Fruit fly (Drosophila melanogaster) whole organism, embryonic: Measurements from ENCODE around the gene CG5377.

ENCODE experiments used
- CG10462 ChIP-seq: fragments of 200-800 bp; sonication (Bioruptor generic); optimal IDR thresholded peaks from 2 replicates; lab custom pipeline; 2016; ENCODE audit warnings: missing biosample characterization, missing genetic modification characterization
- CG10979 ChIP-seq: fragments of 200-800 bp; sonication (Bioruptor generic); optimal IDR thresholded peaks from 2 replicates; lab custom pipeline; 2018; ENCODE audit warnings: missing biosample characterization, mild to moderate bottlenecking, missing genetic modification characterization, moderate library complexity
- CG12659 ChIP-seq: fragments of 200-800 bp; sonication (Bioruptor generic); optimal IDR thresholded peaks from 3 replicates; lab custom pipeline; 2017; ENCODE audit warnings: mild to moderate bottlenecking, missing biosample characterization, missing genetic modification reagents, missing genetic modification characterization
- CG13123 ChIP-seq: fragments of 200-800 bp; sonication (Bioruptor generic); optimal IDR thresholded peaks from 2 replicates; lab custom pipeline; 2016; ENCODE audit warnings: missing biosample characterization, missing genetic modification characterization
- CG13296 ChIP-seq: fragments of 200-800 bp; sonication (Bioruptor generic); optimal IDR thresholded peaks from 3 replicates; lab custom pipeline; 2018; ENCODE audit warnings: missing biosample characterization, mild to moderate bottlenecking, missing genetic modification characterization
- CG14667 ChIP-seq: fragments of 200-800 bp; sonication (Bioruptor generic); IDR thresholded peaks from 2 replicates; pipeline ENCODE4 v1.3.6; 2022; ENCODE audit warnings: missing biosample characterization, missing genetic modification characterization
- CG15514 ChIP-seq: fragments of 200-800 bp; sonication (Bioruptor generic); optimal IDR thresholded peaks from 3 replicates; lab custom pipeline; 2017; ENCODE audit warnings: missing biosample characterization, missing genetic modification characterization, mild to moderate bottlenecking, moderate library complexity, missing genetic modification reagents
- CG1602 ChIP-seq: fragments of 200-800 bp; sonication (Bioruptor generic); optimal IDR thresholded peaks from 3 replicates; lab custom pipeline; 2016; ENCODE audit warnings: missing biosample characterization, missing genetic modification characterization
- CG18262 ChIP-seq: fragments of 200-800 bp; optimal IDR thresholded peaks from 3 replicates; lab custom pipeline; 2019; ENCODE audit warnings: missing biosample characterization, mild to moderate bottlenecking, missing genetic modification characterization, moderate library complexity
- CG2120 ChIP-seq: fragments of 200-800 bp; sonication (Bioruptor generic); optimal IDR thresholded peaks from 3 replicates; lab custom pipeline; 2016; ENCODE audit warnings: missing biosample characterization, missing genetic modification characterization
- CG2678 ChIP-seq: fragments of 200-800 bp; sonication (Bioruptor generic); optimal IDR thresholded peaks from 3 replicates; lab custom pipeline; 2019; ENCODE audit warnings: missing biosample characterization, mild to moderate bottlenecking, missing genetic modification characterization, moderate library complexity
- CG32767 ChIP-seq: fragments of 200-800 bp; sonication (Bioruptor generic); IDR thresholded peaks from 2 replicates; pipeline ENCODE4 v1.3.6; 2022; ENCODE audit warnings: missing biosample characterization, missing genetic modification characterization
- CG3281 ChIP-seq: fragments of 200-800 bp; sonication (Bioruptor generic); optimal IDR thresholded peaks from 3 replicates; lab custom pipeline; 2017; ENCODE audit warnings: missing biosample characterization, mild to moderate bottlenecking, missing genetic modification characterization
- CG34376 ChIP-seq: fragments of 200-800 bp; sonication (Bioruptor generic); optimal IDR thresholded peaks from 2 replicates; lab custom pipeline; 2018; ENCODE audit warnings: missing biosample characterization, mild to moderate bottlenecking, missing genetic modification characterization
- CG6654 ChIP-seq: fragments of 200-800 bp; sonication (Bioruptor generic); optimal IDR thresholded peaks from 2 replicates; lab custom pipeline; 2017; ENCODE audit warnings: missing biosample characterization, mild to moderate bottlenecking, missing genetic modification characterization
- CG6791 ChIP-seq: fragments of 200-800 bp; sonication (Bioruptor generic); IDR thresholded peaks from 3 replicates; pipeline ENCODE4 v1.3.6; 2022; ENCODE audit warnings: missing biosample characterization, missing genetic modification characterization; ENCODE audit not compliant: partially characterized antibody
- CG9727 ChIP-seq: fragments of 200-800 bp; sonication (Bioruptor generic); optimal IDR thresholded peaks from 3 replicates; lab custom pipeline; 2017; ENCODE audit warnings: missing biosample characterization, mild to moderate bottlenecking, missing genetic modification characterization
- Chrac-16 ChIP-seq: fragments of 200-800 bp; sonication (Bioruptor generic); optimal IDR thresholded peaks from 3 replicates; lab custom pipeline; 2016; ENCODE audit warnings: missing biosample characterization, missing genetic modification characterization
- Doc2 ChIP-seq: fragments of 200-800 bp; sonication (Bioruptor generic); IDR thresholded peaks from 2 replicates; pipeline ENCODE4 v1.3.6; 2022; ENCODE audit warnings: missing biosample characterization, missing genetic modification characterization
- E2f1 ChIP-seq: fragments of 200-800 bp; sonication (Bioruptor generic); IDR thresholded peaks from 2 replicates; pipeline ENCODE4 v1.3.6; 2022; ENCODE audit warnings: missing biosample characterization, missing genetic modification characterization
- Med ChIP-seq: fragments of 200-800 bp; sonication (Bioruptor generic); peaks from one replicate; lab custom pipeline; 2016; ENCODE audit warnings: missing biosample characterization, missing genetic modification characterization, mild to moderate bottlenecking, inconsistent platforms, moderate library complexity
- Pdp1 ChIP-seq, 2 experiments: fragments of 200-800 bp; sonication (Bioruptor generic); optimal IDR thresholded peaks; 3 replicates each; lab custom pipeline; 2016; ENCODE audit warnings: missing biosample characterization in 2 of 2, missing genetic modification characterization in 2 of 2, mild to moderate bottlenecking in 1 of 2, moderate library complexity in 1 of 2
- Rx ChIP-seq: fragments of 200-800 bp; sonication (Bioruptor generic); IDR thresholded peaks from 2 replicates; pipeline ENCODE4 v1.3.6; 2022; ENCODE audit warnings: missing biosample characterization, missing genetic modification characterization
- Sox102F ChIP-seq: fragments of 200-800 bp; sonication (Bioruptor generic); optimal IDR thresholded peaks from 2 replicates; lab custom pipeline; 2018; ENCODE audit warnings: missing biosample characterization, mild to moderate bottlenecking, missing genetic modification characterization, moderate library complexity
- Ssrp ChIP-seq: fragments of 200-800 bp; sonication (Bioruptor generic); optimal IDR thresholded peaks from 2 replicates; lab custom pipeline; 2018; ENCODE audit warnings: missing biosample characterization, mild to moderate bottlenecking, missing genetic modification characterization, moderate library complexity
- ara ChIP-seq: fragments of 200-800 bp; sonication (Bioruptor generic); IDR thresholded peaks from 2 replicates; pipeline ENCODE4 v1.3.6; 2022; ENCODE audit warnings: missing biosample characterization, missing genetic modification characterization
- bab2 ChIP-seq: fragments of 200-800 bp; sonication (Bioruptor generic); optimal IDR thresholded peaks from 2 replicates; lab custom pipeline; 2016; ENCODE audit warnings: missing biosample characterization, missing genetic modification characterization
- bcd ChIP-seq: fragments of 200-800 bp; sonication (Bioruptor generic); optimal IDR thresholded peaks from 2 replicates; lab custom pipeline; 2017; ENCODE audit warnings: missing biosample characterization, mild to moderate bottlenecking, missing genetic modification characterization
- en ChIP-seq: fragments of 200-800 bp; sonication (Bioruptor generic); optimal IDR thresholded peaks from 2 replicates; lab custom pipeline; 2016; ENCODE audit warnings: missing biosample characterization, missing genetic modification characterization
- exex ChIP-seq: fragments of 200-800 bp; sonication (Bioruptor generic); optimal IDR thresholded peaks from 4 replicates; lab custom pipeline; 2018; ENCODE audit warnings: missing biosample characterization, mild to moderate bottlenecking, missing genetic modification characterization, moderate library complexity
- ftz-f1 ChIP-seq: fragments of 200-800 bp; sonication (Bioruptor generic); optimal IDR thresholded peaks from 2 replicates; lab custom pipeline; 2016; ENCODE audit warnings: missing biosample characterization, missing genetic modification characterization
- gem ChIP-seq: fragments of 200-800 bp; sonication (Bioruptor generic); optimal IDR thresholded peaks from 2 replicates; lab custom pipeline; 2019; ENCODE audit warnings: missing biosample characterization, mild to moderate bottlenecking, missing genetic modification characterization, moderate library complexity
- grau ChIP-seq: fragments of 200-800 bp; optimal IDR thresholded peaks from 3 replicates; lab custom pipeline; 2019; ENCODE audit warnings: missing biosample characterization, mild to moderate bottlenecking, missing genetic modification characterization, moderate library complexity
- grn ChIP-seq: fragments of 200-800 bp; sonication (Bioruptor generic); optimal IDR thresholded peaks from 3 replicates; lab custom pipeline; 2017; ENCODE audit warnings: missing biosample characterization, missing genetic modification characterization
- hkb ChIP-seq, 2 experiments: fragments of 200-800 bp in 1 of 2; fragments of >200 bp in 1 of 2; sonication (Bioruptor generic) in 1 of 2; IDR thresholded peaks in 1 of 2; optimal IDR thresholded peaks in 1 of 2; 2 replicates each; pipeline versions ENCODE4 v1.3.6 to Lab custom; 2017 to 2022; ENCODE audit warnings: missing biosample characterization in 1 of 2, missing genetic modification characterization in 1 of 2
- ind ChIP-seq: fragments of 200-800 bp; sonication (Bioruptor generic); optimal IDR thresholded peaks from 3 replicates; lab custom pipeline; 2016; ENCODE audit warnings: missing biosample characterization, missing genetic modification characterization
- lbe ChIP-seq: fragments of 200-800 bp; sonication (Bioruptor generic); optimal IDR thresholded peaks from 2 replicates; lab custom pipeline; 2016; ENCODE audit warnings: missing biosample characterization, mild to moderate bottlenecking, missing genetic modification characterization
- lola ChIP-seq, 3 experiments: fragments of >200 bp in 2 of 3; fragments of 200-800 bp in 1 of 3; sonication (Bioruptor generic) in 1 of 3; optimal IDR thresholded peaks; 2 replicates each; lab custom pipeline; 2017 to 2019; ENCODE audit warnings: missing biosample characterization in 3 of 3, missing genetic modification characterization in 3 of 3, mild to moderate bottlenecking in 1 of 3, moderate library complexity in 1 of 3
- nmo ChIP-seq: fragments of 200-800 bp; sonication (Bioruptor generic); optimal IDR thresholded peaks from 2 replicates; lab custom pipeline; 2018; ENCODE audit warnings: missing biosample characterization, mild to moderate bottlenecking, missing genetic modification characterization, moderate library complexity
- oc ChIP-seq: fragments of 200-800 bp; sonication (Bioruptor generic); optimal IDR thresholded peaks from 2 replicates; lab custom pipeline; 2018; ENCODE audit warnings: missing biosample characterization, mild to moderate bottlenecking, missing genetic modification characterization, moderate library complexity
- phol ChIP-seq: fragments of 200-800 bp; sonication (Bioruptor generic); optimal IDR thresholded peaks from 3 replicates; lab custom pipeline; 2018; ENCODE audit warnings: missing biosample characterization, mild to moderate bottlenecking, missing genetic modification characterization, moderate library complexity
- prd ChIP-seq, 3 experiments: fragments of >200 bp in 2 of 3; fragments of 200-800 bp in 1 of 3; sonication (Bioruptor generic) in 1 of 3; optimal IDR thresholded peaks in 2 of 3; IDR thresholded peaks in 1 of 3; 2 replicates in 2 of 3; 3 replicates in 1 of 3; pipeline versions ENCODE4 v1.3.6 to Lab custom; 2017 to 2022; ENCODE audit warnings: missing biosample characterization in 1 of 3, missing genetic modification characterization in 1 of 3
- row ChIP-seq: fragments of 200-800 bp; sonication (Bioruptor generic); IDR thresholded peaks from 3 replicates; pipeline ENCODE4 v1.3.6; 2022; ENCODE audit warnings: missing biosample characterization, missing genetic modification characterization
- sens ChIP-seq: fragments of 200-800 bp; sonication (Bioruptor generic); peaks from one replicate; lab custom pipeline; 2016; ENCODE audit warnings: missing biosample characterization, missing genetic modification characterization
- stc ChIP-seq: fragments of 200-800 bp; sonication (Bioruptor generic); IDR thresholded peaks from 2 replicates; pipeline ENCODE4 v1.3.6; 2022; ENCODE audit warnings: missing biosample characterization, missing genetic modification characterization
- tgo ChIP-seq: fragments of 200-800 bp; sonication (Bioruptor generic); IDR thresholded peaks from 3 replicates; pipeline ENCODE4 v1.3.6; 2022; ENCODE audit warnings: missing biosample characterization, missing genetic modification characterization
- zen ChIP-seq: fragments of 200-800 bp; sonication (Bioruptor generic); optimal IDR thresholded peaks from 3 replicates; lab custom pipeline; 2018; ENCODE audit warnings: missing biosample characterization, mild to moderate bottlenecking, missing genetic modification characterization, moderate library complexity

Gene CG5377

DNA sequence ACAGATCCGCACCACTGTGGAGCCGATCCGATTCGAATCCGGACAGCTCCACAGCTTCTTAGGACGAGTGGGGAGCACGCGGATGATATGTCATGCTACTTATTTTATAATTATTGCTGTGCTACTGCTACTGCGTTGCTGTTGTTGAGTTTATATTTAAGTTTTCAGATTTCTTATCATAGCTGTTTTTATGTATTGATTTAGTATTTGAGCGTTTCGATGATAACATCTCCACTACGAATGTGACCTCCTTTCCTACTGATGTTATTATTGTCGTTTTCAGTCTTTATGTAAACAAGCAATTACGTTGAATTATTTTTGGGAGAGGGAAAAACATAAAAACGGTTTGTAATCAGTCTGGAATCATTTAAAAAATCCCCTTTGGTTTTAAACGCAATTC is 11.9 kb downstream of the CG5377 start:
- no peak for TF ChIP-seq CG10462
- peak; percentile 59 for TF ChIP-seq grn (GFP tag; lab: Kevin White, UChicago)
- peak in 1 of 2 experiments; percentile 67 for TF ChIP-seq Pdp1 (GFP tag; optimal IDR thresholded peaks at IDR 0.05; lab: Kevin White, UChicago)
- peak; percentile 51 for TF ChIP-seq exex (tag; lab: Kevin White, UChicago)
- TF ChIP-seq CG34376 (GFP tag; lab: Kevin White, UChicago) = peak; percentile 98
- TF ChIP-seq CG32767 (GFP tag; lab: Robert Waterston, UW) = no peak

DNA sequence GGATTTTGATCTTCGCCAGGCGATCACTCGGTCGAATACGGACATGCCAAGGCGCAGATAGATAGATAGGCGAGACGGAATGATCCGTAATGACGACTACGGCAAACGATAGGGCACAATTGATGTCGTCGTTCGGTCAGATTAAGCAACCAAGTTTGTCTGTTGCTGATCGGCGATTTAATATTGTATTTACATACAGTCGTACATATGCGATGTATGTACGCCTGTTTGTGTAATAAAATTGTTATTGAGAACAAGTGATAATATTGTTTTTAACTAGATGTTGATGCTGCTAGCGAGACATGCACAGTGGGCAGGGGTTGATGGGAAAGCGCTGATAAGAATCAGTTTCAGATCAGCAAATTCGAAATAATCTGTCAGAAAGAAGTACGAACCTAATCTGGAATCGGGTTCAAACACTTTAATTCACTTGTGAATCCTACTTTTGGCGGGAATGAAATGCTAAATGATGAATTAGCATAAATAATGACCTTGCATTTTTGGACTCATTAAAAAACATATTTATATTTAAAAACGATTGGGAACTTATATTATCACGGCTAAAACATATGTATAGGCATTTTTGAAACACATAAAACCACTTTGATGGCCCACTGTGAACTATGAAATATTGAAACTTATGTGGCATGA is 12.5 kb downstream of the CG5377 start:
- TF ChIP-seq oc (tag; lab: Kevin White, UChicago) (no peak), CG14667 (GFP tag; lab: Robert Waterston, UW) (no peak), ftz-f1 (no peak), sens (GFP tag; lab: Kevin White, UChicago) (peak; percentile 66), lbe (no peak), Med (GFP tag; lab: Kevin White, UChicago) (peak; percentile 36), CG6654 (GFP tag; lab: Kevin White, UChicago) (no peak), Chrac-16 (peak; percentile 2), Ssrp (tag; lab: Kevin White, UChicago) (peak; percentile 20), CG2678 (tag; lab: Kevin White, UChicago) (peak; percentile 33), CG18262 (tag; lab: Kevin White, UChicago) (peak; percentile 31), CG3281 (GFP tag; lab: Kevin White, UChicago) (no peak), Rx (GFP tag; lab: Robert Waterston, UW) (no peak), hkb (optimal IDR thresholded peaks at IDR 0.05; lab: Kevin White, UChicago) (no peak), hkb (GFP tag; IDR thresholded peaks at IDR 0.05; lab: Robert Waterston, UW) (0 out of 2 replicates have a peak, but pooled peaks have one; percentile 16), ara (GFP tag; lab: Robert Waterston, UW) (0 out of 2 replicates have a peak, but pooled peaks have one; percentile 23), bab2 (GFP tag; lab: Kevin White, UChicago) (no peak), CG6791 (no peak), nmo (GFP tag; lab: Kevin White, UChicago) (peak; percentile 20), stc (no peak), CG15514 (GFP tag; lab: Kevin White, UChicago) (peak; percentile 24), tgo (no peak), Sox102F (GFP tag; lab: Kevin White, UChicago) (peak; percentile 7), Doc2 (no peak), phol (tag; lab: Kevin White, UChicago) (peak; percentile 26), bcd (GFP tag; lab: Kevin White, UChicago) (peak; percentile 12), en (GFP tag; lab: Kevin White, UChicago) (no peak), lola (GFP tag; optimal IDR thresholded peaks at IDR 0.05; lab: Kevin White, UChicago) (peak in 1 of 3 experiments; percentile 5), E2f1 (GFP tag; lab: Robert Waterston, UW) (no peak), CG13296 (peak; percentile 1), CG10979 (tag; lab: Kevin White, UChicago) (peak; percentile 5), CG2120 (GFP tag; lab: Kevin White, UChicago) (peak; percentile 4), CG1602 (GFP tag; lab: Kevin White, UChicago) (no peak), prd (optimal IDR thresholded peaks at IDR 0.05; lab: Kevin White, UChicago) (no peak), prd (GFP tag; IDR thresholded peaks at IDR 0.05; lab: Robert Waterston, UW) (peak; percentile 30; the same call in 1 of the 3 replicates), CG13123 (GFP tag; lab: Kevin White, UChicago) (no peak), CG9727 (GFP tag; lab: Kevin White, UChicago) (peak; percentile 15), ind (peak; percentile 9), gem (tag; lab: Kevin White, UChicago) (peak; percentile 46), zen (no peak), CG12659 (peak; percentile 0), row (GFP tag; lab: Robert Waterston, UW) (peak; percentile 30; the same call in 2 of the 3 replicates), grau (peak; percentile 6)
